Worm (Caenorhabditis elegans): Measurements from ENCODE around the gene fipr-2.

The fipr-2 gene

DNA sequence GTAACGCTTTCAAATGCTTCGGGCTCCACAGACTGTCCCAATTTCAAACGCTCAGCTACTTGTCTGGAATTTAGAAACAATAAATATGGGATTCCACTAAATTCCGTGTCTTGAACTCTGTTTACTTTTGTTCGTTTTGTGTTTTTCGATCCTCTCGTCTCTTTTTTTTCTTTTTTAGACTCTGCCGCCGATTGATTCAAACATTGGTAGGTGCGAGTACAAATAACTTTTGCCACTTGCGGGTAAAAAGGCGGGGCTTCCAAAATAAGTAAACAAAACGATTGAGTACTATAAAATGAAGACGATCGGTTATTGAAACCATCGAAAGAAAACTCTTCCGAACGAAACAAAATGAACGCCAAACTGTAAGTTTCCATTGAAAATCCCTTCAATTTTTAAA, at the start of gene fipr-2:
Gene fipr-2 (plus strand): TSS at position 245 of the 400 bp plus-strand sequence.
- no peak for TF ChIP-seq fkh-2 (tag; optimal IDR thresholded peaks at IDR 0.05)
- peak; percentile 81 for TF ChIP-seq pha-4 (tag; optimal IDR thresholded peaks at IDR 0.05)

ce11 chrV:12316076-12316475, 49.1 kb upstream of the fipr-2 start:
- no peak for TF ChIP-seq ztf-4 (tag; optimal IDR thresholded peaks at IDR 0.05)
- no peak for TF ChIP-seq lin-15B (tag; optimal IDR thresholded peaks at IDR 0.05)
- TF ChIP-seq nfya-1 (tag; optimal IDR thresholded peaks at IDR 0.05; ENCODE audit: insufficient read depth), result no peak
- TF ChIP-seq R02D3.7 (tag; optimal IDR thresholded peaks at IDR 0.05), result no peak
- TF ChIP-seq unc-62 (GFP tag; optimal IDR thresholded peaks at IDR 0.05), result no peak
- no peak for TF ChIP-seq ceh-28 (tag; optimal IDR thresholded peaks at IDR 0.05)
- TF ChIP-seq unc-39 (tag; optimal IDR thresholded peaks at IDR 0.05), result no peak
- TF ChIP-seq zag-1 (tag; optimal IDR thresholded peaks at IDR 0.05), result no peak
- TF ChIP-seq elt-1 (tag; optimal IDR thresholded peaks at IDR 0.05), result no peak
- no peak for TF ChIP-seq nhr-77 (tag; optimal IDR thresholded peaks at IDR 0.05)
- TF ChIP-seq elt-2 (tag; optimal IDR thresholded peaks at IDR 0.05), result no peak
- no peak for TF ChIP-seq ceh-9 (tag; optimal IDR thresholded peaks at IDR 0.05)
- no peak for TF ChIP-seq eor-1 (tag; optimal IDR thresholded peaks at IDR 0.05)
- no peak for TF ChIP-seq tbx-2 (tag; optimal IDR thresholded peaks at IDR 0.05)
- TF ChIP-seq nhr-43 (tag; optimal IDR thresholded peaks at IDR 0.05; ENCODE audit: poor library complexity, severe bottlenecking), result no peak
- no peak for TF ChIP-seq ztf-11 (tag; optimal IDR thresholded peaks at IDR 0.05)
- no peak for TF ChIP-seq ceh-16 (tag; optimal IDR thresholded peaks at IDR 0.05)
- no peak for TF ChIP-seq elt-3 (tag; optimal IDR thresholded peaks at IDR 0.05)

ce11 chrV:12317080-12317479, 48.1 kb upstream of the fipr-2 start, which contains the start of gene R04F11.3:
R04F11.3 (minus strand) TSS chrV:12317180.
- TF ChIP-seq unc-62 (GFP tag; optimal IDR thresholded peaks at IDR 0.05) (no peak), nhr-11 (tag; optimal IDR thresholded peaks at IDR 0.05) (no peak)

DNA sequence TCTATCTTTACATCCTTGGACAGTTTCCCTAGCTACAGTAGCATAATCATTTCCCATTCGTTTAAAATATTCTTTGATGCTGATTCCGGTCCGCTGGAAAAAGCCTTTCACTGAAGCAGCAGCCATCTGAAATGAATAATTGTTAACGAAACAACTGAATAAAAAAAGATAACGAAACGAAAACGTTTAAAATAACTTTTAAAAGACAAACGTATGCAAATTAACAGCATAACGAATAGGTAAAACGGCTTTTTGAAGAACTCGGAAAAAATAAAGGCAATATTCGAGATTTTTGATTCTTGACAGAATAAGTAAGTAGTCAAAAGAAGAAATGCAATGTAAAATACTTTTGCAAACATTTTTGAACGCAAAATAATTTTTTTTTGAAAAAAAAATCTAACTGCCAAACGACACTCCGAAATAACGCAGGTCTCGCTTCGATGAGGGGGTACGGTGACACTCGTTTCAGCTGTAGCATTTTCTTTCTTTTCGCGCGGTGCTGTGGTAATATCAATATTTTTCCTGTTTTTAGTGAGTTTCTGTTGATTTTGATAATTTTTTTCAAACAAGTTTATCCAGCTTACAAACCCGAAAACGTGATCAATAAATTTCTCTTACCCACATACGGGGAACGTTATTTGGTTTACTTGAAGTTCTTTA, 47.1 kb upstream of the fipr-2 start, which contains the start of the genes R04F11.5 and R04F11.2:
Gene R04F11.5 (minus strand): TSS at position 126 of the 660 bp plus-strand sequence.
Gene R04F11.2 (plus strand): TSS at position 488 of the 660 bp plus-strand sequence.
- TF ChIP-seq pha-4 (tag; optimal IDR thresholded peaks at IDR 0.05) (peak; percentile 93), aly-2 (tag; optimal IDR thresholded peaks at IDR 0.05) (no peak), egl-5 (tag; optimal IDR thresholded peaks at IDR 0.05) (peak; percentile 90), hmg-11 (tag; optimal IDR thresholded peaks at IDR 0.05) (peak; percentile 85), skn-1 (tag; optimal IDR thresholded peaks at IDR 0.05) (no peak), fos-1 (tag; optimal IDR thresholded peaks at IDR 0.05) (no peak), nhr-77 (tag; optimal IDR thresholded peaks at IDR 0.05) (no peak), snpc-4 (tag; optimal IDR thresholded peaks at IDR 0.05) (peak; percentile 81), eor-1 (tag; optimal IDR thresholded peaks at IDR 0.05) (peak in 1 of 2 experiments; percentile 4), nhr-28 (tag; optimal IDR thresholded peaks at IDR 0.05) (no peak), ceh-16 (tag; optimal IDR thresholded peaks at IDR 0.05) (no peak), nhr-237 (tag; optimal IDR thresholded peaks at IDR 0.05) (no peak), tbx-2 (tag; optimal IDR thresholded peaks at IDR 0.05) (no peak), egl-27 (tag; optimal IDR thresholded peaks at IDR 0.05) (no peak), nhr-23 (tag; optimal IDR thresholded peaks at IDR 0.05) (no peak), daf-12 (tag; optimal IDR thresholded peaks at IDR 0.05) (no peak), unc-39 (tag; optimal IDR thresholded peaks at IDR 0.05) (no peak), fkh-2 (tag; optimal IDR thresholded peaks at IDR 0.05) (no peak), ama-1 (optimal IDR thresholded peaks at IDR 0.05) (peak; percentile 51), ztf-11 (tag; optimal IDR thresholded peaks at IDR 0.05) (no peak), nhr-12 (tag; optimal IDR thresholded peaks at IDR 0.05) (no peak), ztf-4 (tag; optimal IDR thresholded peaks at IDR 0.05) (no peak), jun-1 (tag; optimal IDR thresholded peaks at IDR 0.05) (no peak), ceh-9 (tag; optimal IDR thresholded peaks at IDR 0.05) (no peak), mdl-1 (tag; optimal IDR thresholded peaks at IDR 0.05) (no peak), elt-2 (tag; optimal IDR thresholded peaks at IDR 0.05) (peak; percentile 50), zag-1 (tag; optimal IDR thresholded peaks at IDR 0.05) (no peak), lsy-12 (tag; optimal IDR thresholded peaks at IDR 0.05) (no peak), nhr-76 (tag; optimal IDR thresholded peaks at IDR 0.05) (no peak), pqm-1 (tag; optimal IDR thresholded peaks at IDR 0.05) (no peak), R02D3.7 (tag; optimal IDR thresholded peaks at IDR 0.05) (peak; percentile 41), nfya-1 (tag; optimal IDR thresholded peaks at IDR 0.05; ENCODE audit: insufficient read depth) (peak; percentile 94), fkh-10 (GFP tag; optimal IDR thresholded peaks at IDR 0.05) (no peak), sea-2 (GFP tag; optimal IDR thresholded peaks at IDR 0.05) (no peak), lin-15B (tag; optimal IDR thresholded peaks at IDR 0.05) (peak; percentile 86), mml-1 (tag; optimal IDR thresholded peaks at IDR 0.05) (no peak), ceh-82 (tag; optimal IDR thresholded peaks at IDR 0.05) (no peak), elt-3 (tag; optimal IDR thresholded peaks at IDR 0.05) (no peak), nhr-67 (tag; optimal IDR thresholded peaks at IDR 0.05) (no peak), elt-1 (tag; optimal IDR thresholded peaks at IDR 0.05) (peak; percentile 45), ceh-28 (tag; optimal IDR thresholded peaks at IDR 0.05) (peak; percentile 41), ZK546.5 (tag; optimal IDR thresholded peaks at IDR 0.05) (no peak)
